Worm (Caenorhabditis elegans) whole organism, mixed stage, embryonic: Measurements from ENCODE around the gene txdc-12.1.

Experiments used
- M03D4.4 ChIP-seq: sonication (generic microtip); optimal IDR thresholded peaks from 2 replicates; lab custom pipeline; 2017; ENCODE audit warnings: mild to moderate bottlenecking, missing genetic modification characterization, missing compliant biosample characterization
- bed-3 ChIP-seq: fragments of 200-800 bp; sonication (Bioruptor generic); optimal IDR thresholded peaks from 3 replicates; lab custom pipeline; 2018; ENCODE audit warnings: mild to moderate bottlenecking, missing genetic modification characterization, moderate library complexity, missing compliant biosample characterization
- blmp-1 ChIP-seq: fragments of 150-350 bp; optimal IDR thresholded peaks from 2 replicates; lab custom pipeline; 2014; ENCODE audit warnings: missing biosample characterization, missing genetic modification characterization
- ceh-39 ChIP-seq: fragments of 150-350 bp; optimal IDR thresholded peaks from 2 replicates; lab custom pipeline; 2014; ENCODE audit warnings: missing biosample characterization, missing genetic modification characterization
- ceh-43 ChIP-seq: fragments of 200-800 bp; sonication (Bioruptor generic); optimal IDR thresholded peaks from 2 replicates; lab custom pipeline; 2018; ENCODE audit warnings: mild to moderate bottlenecking, missing genetic modification characterization, moderate library complexity, missing compliant biosample characterization
- ceh-83 ChIP-seq: fragments of 200-800 bp; sonication (Bioruptor generic); optimal IDR thresholded peaks from 2 replicates; lab custom pipeline; 2018; ENCODE audit warnings: mild to moderate bottlenecking, missing genetic modification characterization, missing compliant biosample characterization
- cnd-1 ChIP-seq: fragments of 200-800 bp; sonication (Bioruptor generic); optimal IDR thresholded peaks from 2 replicates; lab custom pipeline; 2018; ENCODE audit warnings: mild to moderate bottlenecking, missing genetic modification characterization, missing compliant biosample characterization
- drap-1 ChIP-seq: fragments of 200-800 bp; sonication (Bioruptor generic); optimal IDR thresholded peaks from 3 replicates; lab custom pipeline; 2018; ENCODE audit warnings: mild to moderate bottlenecking, missing genetic modification characterization, missing compliant biosample characterization
- elt-1 ChIP-seq: sonication (generic microtip); optimal IDR thresholded peaks from 2 replicates; lab custom pipeline; 2017; ENCODE audit warnings: missing genetic modification characterization, mild to moderate bottlenecking, missing compliant biosample characterization, antibody characterized with exemption, moderate library complexity, borderline replicate concordance; ENCODE audit not compliant: insufficient read depth
- elt-3 ChIP-seq: fragments of 150-350 bp; optimal IDR thresholded peaks from 2 replicates; lab custom pipeline; 2014; ENCODE audit warnings: missing biosample characterization, missing genetic modification characterization
- flh-1 ChIP-seq: fragments of 200-800 bp; sonication (Bioruptor generic); optimal IDR thresholded peaks from 2 replicates; lab custom pipeline; 2018; ENCODE audit warnings: mild to moderate bottlenecking, missing genetic modification characterization, moderate library complexity, missing compliant biosample characterization
- ham-2 ChIP-seq: fragments of 200-800 bp; sonication (Bioruptor generic); optimal IDR thresholded peaks from 2 replicates; lab custom pipeline; 2018; ENCODE audit warnings: mild to moderate bottlenecking, missing genetic modification characterization, missing compliant biosample characterization
- hlh-1 ChIP-seq: fragments of 150-350 bp; optimal IDR thresholded peaks from 2 replicates; lab custom pipeline; 2014; ENCODE audit warnings: missing biosample characterization, missing genetic modification reagents, missing genetic modification characterization
- lin-13 ChIP-seq: fragments of 150-350 bp; optimal IDR thresholded peaks from 2 replicates; lab custom pipeline; 2014; ENCODE audit warnings: missing biosample characterization, missing genetic modification characterization
- lin-32 ChIP-seq: fragments of 200-800 bp; sonication (Bioruptor generic); optimal IDR thresholded peaks from 2 replicates; lab custom pipeline; 2018; ENCODE audit warnings: mild to moderate bottlenecking, missing genetic modification characterization, missing compliant biosample characterization
- lsy-2 ChIP-seq: fragments of 150-350 bp; optimal IDR thresholded peaks from 2 replicates; lab custom pipeline; 2014; ENCODE audit warnings: missing biosample characterization, missing genetic modification characterization
- mab-5 ChIP-seq: fragments of 150-350 bp; optimal IDR thresholded peaks from 2 replicates; lab custom pipeline; 2014; ENCODE audit warnings: missing biosample characterization, missing genetic modification characterization
- mep-1 ChIP-seq: fragments of 150-350 bp; optimal IDR thresholded peaks from 2 replicates; lab custom pipeline; 2017; ENCODE audit warnings: missing biosample characterization, missing genetic modification reagents, missing genetic modification characterization, inconsistent platforms
- mls-2 ChIP-seq: sonication (generic microtip); optimal IDR thresholded peaks from 2 replicates; lab custom pipeline; 2016; ENCODE audit warnings: mild to moderate bottlenecking, missing genetic modification characterization, moderate library complexity, missing compliant biosample characterization
- nhr-12 ChIP-seq: fragments of 150-350 bp; optimal IDR thresholded peaks from 2 replicates; lab custom pipeline; 2014; ENCODE audit warnings: missing biosample characterization, missing genetic modification characterization
- nhr-237 ChIP-seq: fragments of 150-350 bp; optimal IDR thresholded peaks from 2 replicates; lab custom pipeline; 2014; ENCODE audit warnings: missing biosample characterization, missing genetic modification characterization
- nhr-28 ChIP-seq: fragments of 150-350 bp; optimal IDR thresholded peaks from 2 replicates; lab custom pipeline; 2014; ENCODE audit warnings: missing biosample characterization, missing genetic modification characterization
- nhr-76 ChIP-seq: sonication (generic microtip); optimal IDR thresholded peaks from 2 replicates; lab custom pipeline; 2017; ENCODE audit warnings: missing biosample characterization, missing genetic modification characterization
- pha-4 ChIP-seq: fragments of 150-350 bp; optimal IDR thresholded peaks from 2 replicates; lab custom pipeline; 2018; ENCODE audit warnings: missing biosample characterization, missing genetic modification reagents, missing genetic modification characterization
- sem-2 ChIP-seq: fragments of 200-800 bp; sonication (Bioruptor generic); optimal IDR thresholded peaks from 2 replicates; lab custom pipeline; 2018; ENCODE audit warnings: mild to moderate bottlenecking, missing genetic modification characterization, missing compliant biosample characterization
- snpc-4 ChIP-seq: fragments of 150-350 bp; optimal IDR thresholded peaks from 2 replicates; lab custom pipeline; 2014; ENCODE audit warnings: missing biosample characterization, missing genetic modification characterization
- sptf-1 ChIP-seq: sonication (generic microtip); optimal IDR thresholded peaks from 2 replicates; lab custom pipeline; 2017; ENCODE audit warnings: mild to moderate bottlenecking, missing genetic modification characterization, moderate library complexity, missing compliant biosample characterization
- tbx-8 ChIP-seq: fragments of 200-800 bp; sonication (Bioruptor generic); optimal IDR thresholded peaks from 2 replicates; lab custom pipeline; 2018; ENCODE audit warnings: mild to moderate bottlenecking, missing genetic modification characterization, moderate library complexity, missing compliant biosample characterization
- unc-120 ChIP-seq: sonication (generic microtip); optimal IDR thresholded peaks from 2 replicates; lab custom pipeline; 2017; ENCODE audit warnings: missing genetic modification characterization, missing compliant biosample characterization; ENCODE audit not compliant: poor library complexity, severe bottlenecking
- unc-39 ChIP-seq: fragments of 150-350 bp; optimal IDR thresholded peaks from 2 replicates; lab custom pipeline; 2014; ENCODE audit warnings: missing biosample characterization, missing genetic modification characterization
- unc-62 ChIP-seq: fragments of 150-350 bp; optimal IDR thresholded peaks from 2 replicates; lab custom pipeline; 2014; ENCODE audit warnings: missing biosample characterization, missing genetic modification reagents, missing genetic modification characterization
- zip-8 ChIP-seq: fragments of 150-350 bp; optimal IDR thresholded peaks from 2 replicates; lab custom pipeline; 2014; ENCODE audit warnings: missing biosample characterization, missing genetic modification characterization
- ztf-11 ChIP-seq: fragments of 150-350 bp; optimal IDR thresholded peaks from 2 replicates; lab custom pipeline; 2014; ENCODE audit warnings: missing biosample characterization, missing genetic modification characterization

Gene txdc-12.1

ce11 chrII:12263971-12264554 is 23.9 kb downstream of the txdc-12.1 start, which contains the start of gene faxc-1:
faxc-1 (plus strand) TSS chrII:12264192.
- TF ChIP-seq drap-1 (GFP tag; lab: Kevin White, UChicago) (no peak), unc-62 (peak; percentile 48), lin-13 (tag; lab: Kevin White, UChicago) (no peak)

- no peak for TF ChIP-seq ceh-83
- TF ChIP-seq ztf-11 (tag; lab: Kevin White, UChicago): no peak
- TF ChIP-seq unc-120 (tag; lab: Kevin White, UChicago): no peak
- no peak for TF ChIP-seq sptf-1 (tag; lab: Kevin White, UChicago)
- TF ChIP-seq nhr-28: no peak
- TF ChIP-seq tbx-8 (GFP tag; lab: Kevin White, UChicago): no peak
- no peak for TF ChIP-seq M03D4.4 (tag; lab: Kevin White, UChicago)
- no peak for TF ChIP-seq flh-1 (GFP tag; lab: Kevin White, UChicago)
- TF ChIP-seq pha-4: no peak
- TF ChIP-seq snpc-4 (tag; lab: Kevin White, UChicago): no peak
- TF ChIP-seq mls-2 (tag; lab: Kevin White, UChicago): no peak
- no peak for TF ChIP-seq ceh-43 (GFP tag; lab: Kevin White, UChicago)
These were observed 24.7 kb downstream of the txdc-12.1 start for ce11 chrII:12264847-12265246.

ce11 chrII:12266145-12266544 is 26.0 kb downstream of the txdc-12.1 start, which contains the start of gene tric-1B.1:
tric-1B.1 (minus strand) TSS chrII:12266245.
- TF ChIP-seq bed-3 (GFP tag; lab: Kevin White, UChicago): no peak
- no peak for TF ChIP-seq lin-13 (tag; lab: Kevin White, UChicago)
- no peak for TF ChIP-seq mab-5 (tag; lab: Kevin White, UChicago)
- no peak for TF ChIP-seq zip-8
- no peak for TF ChIP-seq nhr-28
- no peak for TF ChIP-seq drap-1 (GFP tag; lab: Kevin White, UChicago)
- no peak for TF ChIP-seq ceh-43 (GFP tag; lab: Kevin White, UChicago)
- TF ChIP-seq elt-3 (tag; lab: Kevin White, UChicago): no peak
- TF ChIP-seq nhr-237 (tag; lab: Kevin White, UChicago): no peak
- TF ChIP-seq mep-1 (tag; lab: Kevin White, UChicago): no peak
- no peak for TF ChIP-seq lsy-2 (tag; lab: Kevin White, UChicago)
- TF ChIP-seq tbx-8 (GFP tag; lab: Kevin White, UChicago): no peak
- no peak for TF ChIP-seq ham-2
- TF ChIP-seq ztf-11 (tag; lab: Kevin White, UChicago): no peak
- TF ChIP-seq blmp-1: no peak
- no peak for TF ChIP-seq sptf-1 (tag; lab: Kevin White, UChicago)
- no peak for TF ChIP-seq unc-39 (tag; lab: Kevin White, UChicago)
- TF ChIP-seq sem-2 (GFP tag; lab: Kevin White, UChicago): no peak
- no peak for TF ChIP-seq lin-32

- TF ChIP-seq nhr-12: no peak
- no peak for TF ChIP-seq ceh-39 (tag; lab: Kevin White, UChicago)
- TF ChIP-seq ztf-11 (tag; lab: Kevin White, UChicago): no peak
- TF ChIP-seq ceh-43 (GFP tag; lab: Kevin White, UChicago): no peak
- TF ChIP-seq cnd-1 (tag; lab: Kevin White, UChicago): no peak
- TF ChIP-seq zip-8: no peak
- no peak for TF ChIP-seq lin-32
- no peak for TF ChIP-seq ceh-83
- TF ChIP-seq pha-4: no peak
- TF ChIP-seq bed-3 (GFP tag; lab: Kevin White, UChicago): no peak
- no peak for TF ChIP-seq unc-62
- TF ChIP-seq unc-120 (tag; lab: Kevin White, UChicago): no peak
- no peak for TF ChIP-seq sem-2 (GFP tag; lab: Kevin White, UChicago)
- no peak for TF ChIP-seq flh-1 (GFP tag; lab: Kevin White, UChicago)
- no peak for TF ChIP-seq elt-1 (tag; lab: Kevin White, UChicago)
- TF ChIP-seq lsy-2 (tag; lab: Kevin White, UChicago): no peak
These were observed 26.6 kb downstream of the txdc-12.1 start for ce11 chrII:12266797-12267196.

- no peak for TF ChIP-seq nhr-76 (tag; lab: Kevin White, UChicago)
- TF ChIP-seq nhr-12: no peak
- TF ChIP-seq drap-1 (GFP tag; lab: Kevin White, UChicago): no peak
- TF ChIP-seq lin-13 (tag; lab: Kevin White, UChicago): no peak
- no peak for TF ChIP-seq lsy-2 (tag; lab: Kevin White, UChicago)
- peak; percentile 31 for TF ChIP-seq unc-120 (tag; lab: Kevin White, UChicago)
- TF ChIP-seq mep-1 (tag; lab: Kevin White, UChicago): no peak
- TF ChIP-seq blmp-1: no peak
- TF ChIP-seq sptf-1 (tag; lab: Kevin White, UChicago): peak; percentile 50
- peak; percentile 59 for TF ChIP-seq M03D4.4 (tag; lab: Kevin White, UChicago)
- no peak for TF ChIP-seq ham-2
- TF ChIP-seq ceh-83: no peak
- peak; percentile 0 for TF ChIP-seq unc-62
- TF ChIP-seq cnd-1 (tag; lab: Kevin White, UChicago): no peak
- TF ChIP-seq flh-1 (GFP tag; lab: Kevin White, UChicago): no peak
- TF ChIP-seq bed-3 (GFP tag; lab: Kevin White, UChicago): no peak
- TF ChIP-seq ztf-11 (tag; lab: Kevin White, UChicago): no peak
- no peak for TF ChIP-seq sem-2 (GFP tag; lab: Kevin White, UChicago)
- TF ChIP-seq hlh-1: peak; percentile 71
- TF ChIP-seq elt-1 (tag; lab: Kevin White, UChicago): no peak
These were observed 28.7 kb downstream of the txdc-12.1 start for ce11 chrII:12268857-12269256.
